Fruit fly (Drosophila melanogaster) whole organism, wandering third instar larva: Measurements from ENCODE around the gene Gabat.

Experiments used
- CrebA ChIP-seq: fragments of 200-800 bp; sonication (Bioruptor generic); optimal IDR thresholded peaks from 2 replicates; lab custom pipeline; 2016; ENCODE audit warnings: missing biosample characterization, mild to moderate bottlenecking, missing genetic modification characterization, borderline replicate concordance
- Dfd ChIP-seq: fragments of >200 bp; optimal IDR thresholded peaks from 2 replicates; lab custom pipeline; 2017; ENCODE audit warnings: missing biosample characterization, missing genetic modification characterization
- GATAd ChIP-seq: sonication (Bioruptor generic); optimal IDR thresholded peaks from 2 replicates; lab custom pipeline; 2016; ENCODE audit warnings: missing biosample characterization, missing genetic modification characterization
- HLH106 ChIP-seq: fragments of 200-800 bp; optimal IDR thresholded peaks from 3 replicates; lab custom pipeline; 2019; ENCODE audit warnings: missing biosample characterization, mild to moderate bottlenecking, missing genetic modification characterization, moderate library complexity
- Hr83 ChIP-seq: fragments of 200-300 bp; sonication (Bioruptor generic); optimal IDR thresholded peaks from 2 replicates; lab custom pipeline; 2016; ENCODE audit warnings: missing biosample characterization, mild to moderate bottlenecking, missing genetic modification characterization, moderate library complexity; ENCODE audit not compliant: poor library complexity, severe bottlenecking
- h ChIP-seq: fragments of 200-800 bp; sonication (Bioruptor generic); optimal IDR thresholded peaks from 3 replicates; lab custom pipeline; 2016; ENCODE audit warnings: missing biosample characterization, mild to moderate bottlenecking, missing genetic modification characterization
- psq ChIP-seq: fragments of 200-800 bp; sonication (Bioruptor generic); optimal IDR thresholded peaks from 3 replicates; lab custom pipeline; 2017; ENCODE audit warnings: missing biosample characterization, mild to moderate bottlenecking, missing genetic modification characterization, moderate library complexity
- woc ChIP-seq: sonication (Bioruptor generic); optimal IDR thresholded peaks from 2 replicates; lab custom pipeline; 2016; ENCODE audit warnings: missing biosample characterization, mild to moderate bottlenecking, missing genetic modification characterization

DNA sequence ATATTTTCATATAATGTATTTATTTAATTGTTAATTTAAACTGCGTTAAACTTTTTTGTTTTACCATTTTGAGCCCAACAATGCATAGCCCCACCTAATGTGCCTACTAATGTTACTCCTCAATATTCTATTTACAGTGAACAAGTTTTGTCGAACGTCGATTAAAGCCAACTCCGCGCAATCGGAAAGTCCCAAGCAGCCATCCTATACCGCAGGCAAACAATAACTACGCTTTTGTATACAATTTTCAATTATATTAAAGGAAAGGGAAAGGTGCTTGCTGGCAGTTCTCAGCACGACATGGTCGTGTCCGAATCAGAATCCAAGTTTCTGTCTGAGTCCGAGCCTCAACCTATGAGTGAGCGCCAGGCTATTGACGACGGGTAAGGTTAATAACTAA lies 19.1 kb downstream of the Gabat start, which contains the start of gene CG17732:
- TF ChIP-seq HLH106 (tag; lab: Kevin White, UChicago): no peak
- TF ChIP-seq psq (GFP tag; lab: Kevin White, UChicago): no peak
- no peak for TF ChIP-seq h (GFP tag; lab: Kevin White, UChicago)
- no peak for TF ChIP-seq woc
- TF ChIP-seq Dfd (GFP tag; lab: Kevin White, UChicago): no peak
- no peak for TF ChIP-seq CrebA (GFP tag; lab: Kevin White, UChicago)
- no peak for TF ChIP-seq GATAd (GFP tag; lab: Kevin White, UChicago)
- TF ChIP-seq Hr83 (GFP tag; lab: Kevin White, UChicago): no peak
